Worm (Caenorhabditis elegans): Measurements from ENCODE around the gene srw-77.

srw-77 gene

ce11 chrV:16648317-16649018 is 5.0 kb upstream of the srw-77 start, which contains the start of gene W06G6.20:
TSS of gene W06G6.20 (minus strand) at chrV:16648367.
- TF ChIP-seq hnd-1 (tag; optimal IDR thresholded peaks at IDR 0.05): no peak
- no peak for TF ChIP-seq hmg-4 (GFP tag; optimal IDR thresholded peaks at IDR 0.05)
- TF ChIP-seq B0310.2 (tag; optimal IDR thresholded peaks at IDR 0.05): no peak
- TF ChIP-seq aly-1 (tag; optimal IDR thresholded peaks at IDR 0.05): no peak
- no peak for TF ChIP-seq sea-1 (GFP tag; conservative IDR thresholded peaks at IDR 0.05)
- TF ChIP-seq tbx-11 (GFP tag; IDR thresholded peaks at IDR 0.05): no peak
- TF ChIP-seq ama-1 (optimal IDR thresholded peaks at IDR 0.05): no peak
- TF ChIP-seq tbx-37 (GFP tag; conservative IDR thresholded peaks at IDR 0.05): no peak
- no peak for TF ChIP-seq scrt-1 (GFP tag; IDR thresholded peaks at IDR 0.05)

- TF ChIP-seq B0310.2 (tag; optimal IDR thresholded peaks at IDR 0.05) (no peak), ets-7 (tag; optimal IDR thresholded peaks at IDR 0.05) (no peak), tbx-11 (GFP tag; IDR thresholded peaks at IDR 0.05) (no peak), hmbx-1 (tag; optimal IDR thresholded peaks at IDR 0.05) (no peak), tbx-37 (GFP tag; conservative IDR thresholded peaks at IDR 0.05) (no peak), ama-1 (optimal IDR thresholded peaks at IDR 0.05) (no peak), aly-1 (tag; optimal IDR thresholded peaks at IDR 0.05) (no peak), hmg-4 (GFP tag; optimal IDR thresholded peaks at IDR 0.05) (no peak), ceh-36 (tag; optimal IDR thresholded peaks at IDR 0.05) (no peak), scrt-1 (GFP tag; IDR thresholded peaks at IDR 0.05) (no peak), hnd-1 (tag; optimal IDR thresholded peaks at IDR 0.05) (no peak), sea-1 (GFP tag; conservative IDR thresholded peaks at IDR 0.05) (no peak), tra-4 (tag; optimal IDR thresholded peaks at IDR 0.05) (no peak), pes-1 (GFP tag; IDR thresholded peaks at IDR 0.05) (no peak), ceh-13 (GFP tag; optimal IDR thresholded peaks at IDR 0.05) (no peak), F13C5.2 (tag; optimal IDR thresholded peaks at IDR 0.05) (no peak), flt-1 (GFP tag; IDR thresholded peaks at IDR 0.05) (no peak)
Observed at ce11 chrV:16647093-16647492, 3.6 kb upstream of the srw-77 start, which contains the start of gene W06G6.10. TSS of gene W06G6.10 (minus strand) at chrV:16647193.

ce11 chrV:16646372-16646771 is 2.9 kb upstream of the srw-77 start, which contains the start of gene W06G6.9:
TSS of gene W06G6.9 (minus strand) at chrV:16646472.
- no peak for TF ChIP-seq tbx-37 (GFP tag; conservative IDR thresholded peaks at IDR 0.05)
- no peak for TF ChIP-seq ceh-36 (tag; optimal IDR thresholded peaks at IDR 0.05)
- TF ChIP-seq ceh-13 (GFP tag; optimal IDR thresholded peaks at IDR 0.05): no peak
- TF ChIP-seq ama-1 (optimal IDR thresholded peaks at IDR 0.05): no peak
- TF ChIP-seq B0310.2 (tag; optimal IDR thresholded peaks at IDR 0.05): no peak
- no peak for TF ChIP-seq ets-7 (tag; optimal IDR thresholded peaks at IDR 0.05)
- no peak for TF ChIP-seq hmbx-1 (tag; optimal IDR thresholded peaks at IDR 0.05)

ce11 chrV:16645201-16645940 is 1.9 kb upstream of the srw-77 start, which contains the start of gene W06G6.17:
TSS of gene W06G6.17 (minus strand) at chrV:16645251.
- no peak for TF ChIP-seq B0310.2 (tag; optimal IDR thresholded peaks at IDR 0.05)
- TF ChIP-seq tra-4 (tag; optimal IDR thresholded peaks at IDR 0.05): no peak
- TF ChIP-seq tbx-37 (GFP tag; conservative IDR thresholded peaks at IDR 0.05): no peak
- TF ChIP-seq ama-1 (optimal IDR thresholded peaks at IDR 0.05): no peak
- TF ChIP-seq aly-1 (tag; optimal IDR thresholded peaks at IDR 0.05): no peak
- TF ChIP-seq scrt-1 (GFP tag; IDR thresholded peaks at IDR 0.05): no peak
- no peak for TF ChIP-seq sea-1 (GFP tag; conservative IDR thresholded peaks at IDR 0.05)
- no peak for TF ChIP-seq F13C5.2 (tag; optimal IDR thresholded peaks at IDR 0.05)
- no peak for TF ChIP-seq hnd-1 (tag; optimal IDR thresholded peaks at IDR 0.05)
- TF ChIP-seq ceh-13 (GFP tag; optimal IDR thresholded peaks at IDR 0.05): no peak
- no peak for TF ChIP-seq ceh-36 (tag; optimal IDR thresholded peaks at IDR 0.05)
- no peak for TF ChIP-seq hmbx-1 (tag; optimal IDR thresholded peaks at IDR 0.05)
- no peak for TF ChIP-seq ets-7 (tag; optimal IDR thresholded peaks at IDR 0.05)

- TF ChIP-seq aly-1 (tag; optimal IDR thresholded peaks at IDR 0.05): no peak
- no peak for TF ChIP-seq scrt-1 (GFP tag; IDR thresholded peaks at IDR 0.05)
- no peak for TF ChIP-seq hmg-4 (GFP tag; optimal IDR thresholded peaks at IDR 0.05)
- TF ChIP-seq ets-7 (tag; optimal IDR thresholded peaks at IDR 0.05): no peak
- no peak for TF ChIP-seq tra-4 (tag; optimal IDR thresholded peaks at IDR 0.05)
- no peak for TF ChIP-seq ceh-13 (GFP tag; optimal IDR thresholded peaks at IDR 0.05)
- TF ChIP-seq hmbx-1 (tag; optimal IDR thresholded peaks at IDR 0.05): no peak
- no peak for TF ChIP-seq pes-1 (GFP tag; IDR thresholded peaks at IDR 0.05)
- TF ChIP-seq B0310.2 (tag; optimal IDR thresholded peaks at IDR 0.05): no peak
- TF ChIP-seq tbx-11 (GFP tag; IDR thresholded peaks at IDR 0.05): no peak
- TF ChIP-seq F13C5.2 (tag; optimal IDR thresholded peaks at IDR 0.05): no peak
- no peak for TF ChIP-seq sea-1 (GFP tag; conservative IDR thresholded peaks at IDR 0.05)
- TF ChIP-seq tbx-37 (GFP tag; conservative IDR thresholded peaks at IDR 0.05): no peak
- no peak for TF ChIP-seq hnd-1 (tag; optimal IDR thresholded peaks at IDR 0.05)
- TF ChIP-seq flt-1 (GFP tag; IDR thresholded peaks at IDR 0.05): no peak
Observed at ce11 chrV:16640366-16640765, 3.1 kb downstream of the srw-77 start.

- TF ChIP-seq tbx-11 (GFP tag; IDR thresholded peaks at IDR 0.05) (no peak), hmbx-1 (tag; optimal IDR thresholded peaks at IDR 0.05) (no peak), scrt-1 (GFP tag; IDR thresholded peaks at IDR 0.05) (no peak), hmg-4 (GFP tag; optimal IDR thresholded peaks at IDR 0.05) (no peak), aly-1 (tag; optimal IDR thresholded peaks at IDR 0.05) (no peak), F13C5.2 (tag; optimal IDR thresholded peaks at IDR 0.05) (no peak), tra-4 (tag; optimal IDR thresholded peaks at IDR 0.05) (no peak), pes-1 (GFP tag; IDR thresholded peaks at IDR 0.05) (no peak), flt-1 (GFP tag; IDR thresholded peaks at IDR 0.05) (no peak), ceh-36 (tag; optimal IDR thresholded peaks at IDR 0.05) (no peak), hnd-1 (tag; optimal IDR thresholded peaks at IDR 0.05) (no peak), ama-1 (optimal IDR thresholded peaks at IDR 0.05) (no peak), ets-7 (tag; optimal IDR thresholded peaks at IDR 0.05) (no peak), B0310.2 (tag; optimal IDR thresholded peaks at IDR 0.05) (no peak), tbx-37 (GFP tag; conservative IDR thresholded peaks at IDR 0.05) (no peak), ceh-13 (GFP tag; optimal IDR thresholded peaks at IDR 0.05) (no peak), sea-1 (GFP tag; conservative IDR thresholded peaks at IDR 0.05) (no peak)
Observed at ce11 chrV:16638204-16638603, 5.3 kb downstream of the srw-77 start, which contains the start of gene srw-76. TSS of gene srw-76 (minus strand) at chrV:16638304.
